Fruit fly (Drosophila melanogaster) whole organism, prepupa: ENCODE measurements around the gene CG31664.

Experiments used
- CG16779 ChIP-seq: fragments of 200-800 bp; sonication (Bioruptor generic); optimal IDR thresholded peaks from 3 replicates; lab custom pipeline; 2017; ENCODE audit warnings: missing biosample characterization, mild to moderate bottlenecking, missing genetic modification characterization
- CG3032 ChIP-seq: fragments of 200-800 bp; optimal IDR thresholded peaks from 2 replicates; lab custom pipeline; 2019; ENCODE audit warnings: missing biosample characterization, mild to moderate bottlenecking, missing genetic modification characterization, moderate library complexity
- Gug ChIP-seq: fragments of 200-800 bp; sonication (Bioruptor generic); IDR thresholded peaks from 2 replicates; pipeline ENCODE4 v1.3.6; 2022; ENCODE audit warnings: missing biosample characterization, missing genetic modification characterization
- fkh ChIP-seq: fragments of 200-800 bp; sonication (Bioruptor generic); optimal IDR thresholded peaks from 3 replicates; lab custom pipeline; 2017; ENCODE audit warnings: missing biosample characterization, mild to moderate bottlenecking, missing genetic modification characterization, moderate library complexity
- salr ChIP-seq, 2 experiments: fragments of 200-800 bp; sonication (Bioruptor generic); optimal IDR thresholded peaks; 3 replicates each; lab custom pipeline; 2016 to 2018; ENCODE audit warnings: missing biosample characterization in 2 of 2, missing genetic modification characterization in 2 of 2, mild to moderate bottlenecking in 1 of 2
- spab ChIP-seq: fragments of 200-800 bp; sonication (Bioruptor generic); optimal IDR thresholded peaks from 2 replicates; lab custom pipeline; 2017; ENCODE audit warnings: missing biosample characterization, mild to moderate bottlenecking, missing genetic modification characterization, missing genetic modification reagents
- ss ChIP-seq, 2 experiments: fragments of 200-800 bp; sonication (Bioruptor generic); optimal IDR thresholded peaks; 2 replicates in 1 of 2; 3 replicates in 1 of 2; lab custom pipeline; 2017 to 2018; ENCODE audit warnings: mild to moderate bottlenecking in 2 of 2, missing biosample characterization in 2 of 2, missing genetic modification characterization in 2 of 2, moderate library complexity in 1 of 2

- no peak for TF ChIP-seq ss (GFP tag; optimal IDR thresholded peaks at IDR 0.05; lab: Kevin White, UChicago)
- TF ChIP-seq salr (GFP tag; optimal IDR thresholded peaks at IDR 0.05; lab: Kevin White, UChicago): no peak
- TF ChIP-seq CG16779 (tag; lab: Kevin White, UChicago): no peak
- no peak for TF ChIP-seq fkh
- TF ChIP-seq CG3032 (tag; lab: Kevin White, UChicago): no peak
- no peak for TF ChIP-seq Gug (GFP tag; lab: Robert Waterston, UW)
- no peak for TF ChIP-seq spab (GFP tag; lab: Kevin White, UChicago)
Observed at dm6 chr2L:1794817-1795216, 31.5 kb downstream of the CG31664 start, which contains the start of gene Gr22a.
